Worm (Caenorhabditis elegans): Measurements from ENCODE around the gene sec-10.

sec-10 gene

DNA sequence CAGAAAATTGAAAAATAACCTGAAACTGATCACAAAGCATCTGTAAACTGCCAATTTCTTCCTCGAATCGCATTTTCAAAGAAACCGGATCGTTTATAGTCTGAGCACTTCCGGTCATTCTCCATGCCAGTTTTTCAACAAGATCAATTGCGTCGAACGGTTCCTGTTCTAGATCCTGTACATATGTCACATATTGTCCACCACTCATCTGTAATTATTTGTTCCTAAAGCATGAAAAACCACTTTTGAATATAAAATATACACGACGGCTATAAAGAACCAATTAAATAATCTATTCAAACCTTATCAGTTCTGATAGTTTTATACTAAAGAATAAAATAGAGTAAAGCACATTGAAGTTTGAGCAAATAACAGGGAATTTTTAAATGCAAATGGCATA, at the start of gene sec-10:
Gene sec-10, minus strand, starts transcription at position 208 of the 400 bp plus-strand sequence.
- TF ChIP-seq grh-1 (GFP tag; IDR thresholded peaks at IDR 0.05) (no peak), swsn-7 (tag; optimal IDR thresholded peaks at IDR 0.05) (no peak), lin-15B (tag; optimal IDR thresholded peaks at IDR 0.05) (no peak), lin-35 (GFP tag; optimal IDR thresholded peaks at IDR 0.05) (peak in 1 of 2 experiments; percentile 12), nhr-47 (tag; optimal IDR thresholded peaks at IDR 0.05) (no peak), lin-13 (GFP tag; optimal IDR thresholded peaks at IDR 0.05) (peak; percentile 3), unc-98 (GFP tag; IDR thresholded peaks at IDR 0.05) (no peak), snpc-4 (tag; optimal IDR thresholded peaks at IDR 0.05) (no peak), aha-1 (tag; optimal IDR thresholded peaks at IDR 0.05) (no peak), fkh-8 (tag; optimal IDR thresholded peaks at IDR 0.05) (no peak)

DNA sequence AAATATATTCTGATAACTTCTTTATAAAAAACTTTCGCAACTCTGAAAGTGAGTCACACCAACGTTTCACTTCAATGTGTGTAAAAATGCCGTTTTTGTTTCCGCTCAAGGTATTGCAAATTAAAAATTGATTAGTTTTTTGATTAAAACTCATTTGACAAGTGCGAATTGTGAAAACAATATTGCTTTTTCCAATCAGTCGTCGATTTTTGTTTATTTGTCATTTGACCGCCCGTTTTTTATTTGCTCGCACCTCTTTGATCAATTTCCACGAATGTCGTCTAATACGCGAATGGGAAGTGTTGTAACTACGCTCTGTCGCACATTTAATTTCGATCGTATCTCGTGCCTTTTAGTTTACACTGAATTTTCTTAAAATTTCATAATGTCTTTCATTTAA, 47.9 kb upstream of the sec-10 start, which contains the start of gene mvb-12:
Gene mvb-12, plus strand, starts transcription at position 375 of the 400 bp plus-strand sequence.
- no peak for TF ChIP-seq ceh-82 (tag; optimal IDR thresholded peaks at IDR 0.05)
- TF ChIP-seq C16A3.4 (tag; optimal IDR thresholded peaks at IDR 0.05): peak; percentile 2
- TF ChIP-seq nhr-11 (tag; optimal IDR thresholded peaks at IDR 0.05): no peak
- peak; percentile 29 for TF ChIP-seq snu-23 (GFP tag; optimal IDR thresholded peaks at IDR 0.05)
- TF ChIP-seq blmp-1 (tag; optimal IDR thresholded peaks at IDR 0.05): peak; percentile 5
- TF ChIP-seq mdl-1 (tag; optimal IDR thresholded peaks at IDR 0.05): peak in 1 of 2 experiments; percentile 13
- TF ChIP-seq isw-1 (GFP tag; IDR thresholded peaks at IDR 0.05): no peak
- TF ChIP-seq unc-62 (GFP tag; optimal IDR thresholded peaks at IDR 0.05): no peak
- no peak for TF ChIP-seq unc-130 (tag; optimal IDR thresholded peaks at IDR 0.05)
- TF ChIP-seq F16B12.6 (tag; optimal IDR thresholded peaks at IDR 0.05): no peak
- TF ChIP-seq sup-37 (GFP tag; optimal IDR thresholded peaks at IDR 0.05): no peak
- TF ChIP-seq xbp-1 (tag; optimal IDR thresholded peaks at IDR 0.05): peak; percentile 9
- TF ChIP-seq tlp-1 (tag; optimal IDR thresholded peaks at IDR 0.05): no peak
- peak in 2 of 3 experiments; percentile 15 to 43 for TF ChIP-seq dpl-1 (GFP tag; optimal IDR thresholded peaks at IDR 0.05)
- TF ChIP-seq snpc-4 (tag; optimal IDR thresholded peaks at IDR 0.05): no peak
- peak; percentile 60 for TF ChIP-seq fkh-8 (tag; optimal IDR thresholded peaks at IDR 0.05)
- TF ChIP-seq zip-4 (GFP tag; optimal IDR thresholded peaks at IDR 0.05): no peak
- no peak for TF ChIP-seq fkh-4 (tag; optimal IDR thresholded peaks at IDR 0.05; ENCODE audit: borderline replicate concordance)
- TF ChIP-seq fos-1 (tag; optimal IDR thresholded peaks at IDR 0.05): no peak
- TF ChIP-seq egl-27 (tag; optimal IDR thresholded peaks at IDR 0.05): no peak
- TF ChIP-seq nhr-76 (tag; optimal IDR thresholded peaks at IDR 0.05): no peak
- TF ChIP-seq aha-1 (tag; optimal IDR thresholded peaks at IDR 0.05): no peak
- no peak for TF ChIP-seq pqm-1 (tag; optimal IDR thresholded peaks at IDR 0.05)
- TF ChIP-seq C34B4.2 (tag; optimal IDR thresholded peaks at IDR 0.05): no peak
- TF ChIP-seq nhr-12 (tag; optimal IDR thresholded peaks at IDR 0.05): no peak
- TF ChIP-seq lsy-2 (tag; optimal IDR thresholded peaks at IDR 0.05): peak in 1 of 2 experiments; percentile 46
- TF ChIP-seq ceh-8 (GFP tag; optimal IDR thresholded peaks at IDR 0.05): no peak
- no peak for TF ChIP-seq unc-98 (GFP tag; IDR thresholded peaks at IDR 0.05)
- no peak for TF ChIP-seq C04F5.9 (tag; optimal IDR thresholded peaks at IDR 0.05)
- no peak for TF ChIP-seq nhr-28 (tag; optimal IDR thresholded peaks at IDR 0.05)
- TF ChIP-seq lin-35 (GFP tag; optimal IDR thresholded peaks at IDR 0.05): no peak
- TF ChIP-seq ceh-90 (tag; optimal IDR thresholded peaks at IDR 0.05): no peak
- no peak for TF ChIP-seq nhr-20 (tag; optimal IDR thresholded peaks at IDR 0.05)
- TF ChIP-seq jun-1 (tag; optimal IDR thresholded peaks at IDR 0.05): no peak
- TF ChIP-seq efl-3 (GFP tag; optimal IDR thresholded peaks at IDR 0.05): no peak
- no peak for TF ChIP-seq ztf-4 (tag; optimal IDR thresholded peaks at IDR 0.05)
- peak; percentile 5 for TF ChIP-seq lin-15B (tag; optimal IDR thresholded peaks at IDR 0.05)
- TF ChIP-seq elt-3 (tag; optimal IDR thresholded peaks at IDR 0.05): no peak
- TF ChIP-seq lir-3 (tag; optimal IDR thresholded peaks at IDR 0.05; ENCODE audit: poor library complexity): no peak
- TF ChIP-seq nhr-77 (tag; optimal IDR thresholded peaks at IDR 0.05): peak; percentile 4
- TF ChIP-seq ets-5 (GFP tag; IDR thresholded peaks at IDR 0.05): no peak
- no peak for TF ChIP-seq nhr-85 (tag)
- TF ChIP-seq ztf-11 (tag; optimal IDR thresholded peaks at IDR 0.05): no peak
- no peak for TF ChIP-seq pax-3 (tag; optimal IDR thresholded peaks at IDR 0.05)
- no peak for TF ChIP-seq ama-1 (optimal IDR thresholded peaks at IDR 0.05)
- peak; percentile 13 for TF ChIP-seq swsn-7 (tag; optimal IDR thresholded peaks at IDR 0.05)
- TF ChIP-seq hpl-2 (GFP tag; optimal IDR thresholded peaks at IDR 0.05): no peak
- no peak for TF ChIP-seq nhr-47 (tag; optimal IDR thresholded peaks at IDR 0.05)
- no peak for TF ChIP-seq unc-30 (tag; optimal IDR thresholded peaks at IDR 0.05)
- TF ChIP-seq lin-13 (GFP tag; optimal IDR thresholded peaks at IDR 0.05): no peak
